Fruit fly (Drosophila melanogaster) whole organism, embryonic: ENCODE measurements around the gene GXIVsPLA2.

Experiments
- BEAF-32 ChIP-seq: fragments of 200-800 bp; sonication (Bioruptor generic); optimal IDR thresholded peaks from 3 replicates; lab custom pipeline; 2017; ENCODE audit warnings: missing biosample characterization, missing genetic modification characterization, mild to moderate bottlenecking, moderate library complexity, missing genetic modification reagents
- Bgb ChIP-seq: fragments of 200-800 bp; sonication (Bioruptor generic); IDR thresholded peaks from 2 replicates; pipeline ENCODE4 v1.3.6; 2022; ENCODE audit warnings: missing biosample characterization, missing genetic modification characterization; ENCODE audit not compliant: partially characterized antibody
- Bteb2 ChIP-seq: fragments of 200-800 bp; sonication (Bioruptor generic); optimal IDR thresholded peaks from 2 replicates; lab custom pipeline; 2016; ENCODE audit warnings: missing biosample characterization, missing genetic modification characterization
- CG10431 ChIP-seq: fragments of 200-800 bp; sonication (Bioruptor generic); optimal IDR thresholded peaks from 3 replicates; lab custom pipeline; 2018; ENCODE audit warnings: missing biosample characterization, mild to moderate bottlenecking, missing genetic modification characterization
- CG12391 ChIP-seq: fragments of 200-800 bp; sonication (Bioruptor generic); optimal IDR thresholded peaks from 3 replicates; lab custom pipeline; 2018; ENCODE audit warnings: missing biosample characterization, mild to moderate bottlenecking, missing genetic modification characterization, moderate library complexity
- CG12659 ChIP-seq: fragments of 200-800 bp; sonication (Bioruptor generic); optimal IDR thresholded peaks from 3 replicates; lab custom pipeline; 2017; ENCODE audit warnings: mild to moderate bottlenecking, missing biosample characterization, missing genetic modification reagents, missing genetic modification characterization
- CG14710 ChIP-seq: fragments of 200-800 bp; sonication (Bioruptor generic); optimal IDR thresholded peaks from 3 replicates; lab custom pipeline; 2019; ENCODE audit warnings: missing biosample characterization, mild to moderate bottlenecking, missing genetic modification characterization, moderate library complexity
- CG15514 ChIP-seq: fragments of 200-800 bp; sonication (Bioruptor generic); optimal IDR thresholded peaks from 3 replicates; lab custom pipeline; 2017; ENCODE audit warnings: missing biosample characterization, missing genetic modification characterization, mild to moderate bottlenecking, moderate library complexity, missing genetic modification reagents
- CG17361 ChIP-seq: fragments of 200-800 bp; sonication (Bioruptor generic); IDR thresholded peaks from 3 replicates; pipeline ENCODE4 v1.3.6; 2022; ENCODE audit warnings: missing biosample characterization, missing genetic modification characterization
- CG17802 ChIP-seq: fragments of 200-800 bp; sonication (Bioruptor generic); optimal IDR thresholded peaks from 2 replicates; lab custom pipeline; 2018; ENCODE audit warnings: missing biosample characterization, mild to moderate bottlenecking, missing genetic modification characterization, moderate library complexity
- CG2120 ChIP-seq: fragments of 200-800 bp; sonication (Bioruptor generic); optimal IDR thresholded peaks from 3 replicates; lab custom pipeline; 2016; ENCODE audit warnings: missing biosample characterization, missing genetic modification characterization
- CG33213 ChIP-seq: fragments of 200-800 bp; sonication (Bioruptor generic); optimal IDR thresholded peaks from 3 replicates; lab custom pipeline; 2016; ENCODE audit warnings: missing biosample characterization, missing genetic modification characterization
- CG6689 ChIP-seq: fragments of 200-800 bp; sonication (Bioruptor generic); IDR thresholded peaks from 2 replicates; pipeline ENCODE4 v1.3.6; 2022; ENCODE audit warnings: missing biosample characterization, missing genetic modification characterization
- CG6791 ChIP-seq: fragments of 200-800 bp; sonication (Bioruptor generic); IDR thresholded peaks from 3 replicates; pipeline ENCODE4 v1.3.6; 2022; ENCODE audit warnings: missing biosample characterization, missing genetic modification characterization; ENCODE audit not compliant: partially characterized antibody
- CG6813 ChIP-seq: fragments of 200-800 bp; sonication (Bioruptor generic); optimal IDR thresholded peaks from 2 replicates; lab custom pipeline; 2017; ENCODE audit warnings: missing biosample characterization, missing genetic modification characterization, mild to moderate bottlenecking, moderate library complexity, missing genetic modification reagents
- CG7963 ChIP-seq: fragments of 200-800 bp; sonication (Bioruptor generic); IDR thresholded peaks from 3 replicates; pipeline ENCODE4 v1.3.6; 2022; ENCODE audit warnings: missing biosample characterization, missing genetic modification characterization; ENCODE audit not compliant: partially characterized antibody
- CG8388 ChIP-seq: fragments of 200-800 bp; sonication (Bioruptor generic); optimal IDR thresholded peaks from 2 replicates; lab custom pipeline; 2019; ENCODE audit warnings: missing biosample characterization, mild to moderate bottlenecking, missing genetic modification characterization, moderate library complexity
- CG9797 ChIP-seq: fragments of 200-800 bp; sonication (Bioruptor generic); optimal IDR thresholded peaks from 3 replicates; lab custom pipeline; 2018; ENCODE audit warnings: missing biosample characterization, mild to moderate bottlenecking, missing genetic modification characterization
- CG9817 ChIP-seq: fragments of 200-800 bp; sonication (Bioruptor generic); optimal IDR thresholded peaks from 2 replicates; lab custom pipeline; 2018; ENCODE audit warnings: missing biosample characterization, mild to moderate bottlenecking, missing genetic modification characterization, moderate library complexity
- CoRest ChIP-seq: fragments of 200-800 bp; sonication (Bioruptor generic); optimal IDR thresholded peaks from 3 replicates; lab custom pipeline; 2018; ENCODE audit warnings: missing biosample characterization, mild to moderate bottlenecking, missing genetic modification characterization, moderate library complexity
- Dad ChIP-seq: fragments of 200-800 bp; sonication (Bioruptor generic); optimal IDR thresholded peaks from 3 replicates; lab custom pipeline; 2016; ENCODE audit warnings: missing biosample characterization, missing genetic modification characterization
- ERR ChIP-seq: fragments of 200-800 bp; sonication (Bioruptor generic); optimal IDR thresholded peaks from 2 replicates; lab custom pipeline; 2016; ENCODE audit warnings: missing biosample characterization, missing genetic modification characterization
- HHEX ChIP-seq: fragments of 200-800 bp; sonication (Bioruptor generic); optimal IDR thresholded peaks from 3 replicates; lab custom pipeline; 2017; ENCODE audit warnings: missing biosample characterization, mild to moderate bottlenecking, missing genetic modification characterization, missing genetic modification reagents
- Lhr ChIP-seq: fragments of 200-800 bp; sonication (Bioruptor generic); optimal IDR thresholded peaks from 3 replicates; lab custom pipeline; 2017; ENCODE audit warnings: mild to moderate bottlenecking, missing biosample characterization, missing genetic modification reagents, missing genetic modification characterization
- MBD-R2 ChIP-seq: fragments of 200-800 bp; sonication (Bioruptor generic); IDR thresholded peaks from 2 replicates; pipeline ENCODE4 v1.3.6; 2022; ENCODE audit warnings: missing biosample characterization, missing genetic modification characterization
- MESR4 ChIP-seq: fragments of 200-800 bp; sonication (Bioruptor generic); optimal IDR thresholded peaks from 2 replicates; lab custom pipeline; 2018; ENCODE audit warnings: missing biosample characterization, mild to moderate bottlenecking, missing genetic modification characterization, moderate library complexity
- Myb ChIP-seq: fragments of 200-800 bp; sonication (Bioruptor generic); optimal IDR thresholded peaks from 2 replicates; lab custom pipeline; 2016; ENCODE audit warnings: missing biosample characterization, missing genetic modification characterization
- Sin3A ChIP-seq: fragments of >200 bp; optimal IDR thresholded peaks from 2 replicates; lab custom pipeline; 2018
- Six4 ChIP-seq: fragments of 200-800 bp; sonication (Bioruptor generic); optimal IDR thresholded peaks from 2 replicates; lab custom pipeline; 2016; ENCODE audit warnings: missing biosample characterization, missing genetic modification characterization
- Stat92E ChIP-seq, 3 experiments: fragments of >200 bp in 2 of 3; fragments of 200-800 bp in 1 of 3; sonication (Bioruptor generic) in 1 of 3; optimal IDR thresholded peaks; 2 replicates each; lab custom pipeline; 2017 to 2019; ENCODE audit warnings: missing biosample characterization in 3 of 3, missing genetic modification characterization in 3 of 3, mild to moderate bottlenecking in 1 of 3, moderate library complexity in 1 of 3
- Usf ChIP-seq: fragments of 200-800 bp; sonication (Bioruptor generic); optimal IDR thresholded peaks from 2 replicates; lab custom pipeline; 2017; ENCODE audit warnings: missing genotype, missing biosample characterization, missing genetic modification characterization
- ap ChIP-seq: fragments of 200-800 bp; sonication (Bioruptor generic); IDR thresholded peaks from 2 replicates; pipeline ENCODE4 v1.3.6; 2022; ENCODE audit warnings: missing biosample characterization, missing genetic modification characterization
- cas ChIP-seq: fragments of 200-800 bp; sonication (Bioruptor generic); IDR thresholded peaks from 2 replicates; pipeline ENCODE4 v1.3.6; 2022; ENCODE audit warnings: missing biosample characterization, missing genetic modification characterization
- gce ChIP-seq: fragments of 200-800 bp; sonication (Bioruptor generic); IDR thresholded peaks from 3 replicates; pipeline ENCODE4 v1.3.6; 2022; ENCODE audit warnings: missing biosample characterization, missing genetic modification characterization
- gfzf ChIP-seq: fragments of 200-800 bp; sonication (Bioruptor generic); optimal IDR thresholded peaks from 2 replicates; lab custom pipeline; 2016; ENCODE audit warnings: missing biosample characterization, mild to moderate bottlenecking, missing genetic modification characterization, moderate library complexity
- her ChIP-seq: fragments of 200-800 bp; sonication (Bioruptor generic); optimal IDR thresholded peaks from 2 replicates; lab custom pipeline; 2016; ENCODE audit warnings: missing biosample characterization, missing genetic modification characterization
- kni ChIP-seq: fragments of 200-800 bp; sonication (Bioruptor generic); optimal IDR thresholded peaks from 3 replicates; lab custom pipeline; 2017; ENCODE audit warnings: mild to moderate bottlenecking, missing biosample characterization, missing genetic modification reagents, missing genetic modification characterization
- lilli ChIP-seq: fragments of 200-800 bp; sonication (Bioruptor generic); optimal IDR thresholded peaks from 3 replicates; lab custom pipeline; 2016; ENCODE audit warnings: missing biosample characterization, missing genetic modification characterization
- p53 ChIP-seq: fragments of 200-800 bp; sonication (Bioruptor generic); optimal IDR thresholded peaks from 2 replicates; lab custom pipeline; 2016; ENCODE audit warnings: missing biosample characterization, missing genetic modification characterization
- peb ChIP-seq: fragments of 200-800 bp; sonication (Bioruptor generic); IDR thresholded peaks from 2 replicates; pipeline ENCODE4 v1.3.6; 2022; ENCODE audit warnings: missing biosample characterization, missing genetic modification characterization
- pfk ChIP-seq: fragments of 200-800 bp; sonication (Bioruptor generic); optimal IDR thresholded peaks from 2 replicates; lab custom pipeline; 2018; ENCODE audit warnings: missing biosample characterization, mild to moderate bottlenecking, missing genetic modification characterization, moderate library complexity
- phol ChIP-seq: fragments of 200-800 bp; sonication (Bioruptor generic); optimal IDR thresholded peaks from 3 replicates; lab custom pipeline; 2018; ENCODE audit warnings: missing biosample characterization, mild to moderate bottlenecking, missing genetic modification characterization, moderate library complexity
- pzg ChIP-seq: fragments of 200-800 bp; sonication (Bioruptor generic); optimal IDR thresholded peaks from 3 replicates; lab custom pipeline; 2018; ENCODE audit warnings: missing biosample characterization, mild to moderate bottlenecking, missing genetic modification characterization, moderate library complexity
- row ChIP-seq: fragments of 200-800 bp; sonication (Bioruptor generic); IDR thresholded peaks from 3 replicates; pipeline ENCODE4 v1.3.6; 2022; ENCODE audit warnings: missing biosample characterization, missing genetic modification characterization
- sug ChIP-seq: fragments of 200-800 bp; optimal IDR thresholded peaks from 2 replicates; lab custom pipeline; 2019; ENCODE audit warnings: missing biosample characterization, mild to moderate bottlenecking, missing genetic modification characterization, moderate library complexity
- tap ChIP-seq: fragments of 200-800 bp; optimal IDR thresholded peaks from 3 replicates; lab custom pipeline; 2019; ENCODE audit warnings: missing biosample characterization, mild to moderate bottlenecking, missing genetic modification characterization, moderate library complexity
- tll ChIP-seq, 2 experiments: fragments of 200-800 bp in 1 of 2; fragments of >200 bp in 1 of 2; sonication (Bioruptor generic) in 1 of 2; optimal IDR thresholded peaks; 2 replicates each; lab custom pipeline; 2017 to 2019; ENCODE audit warnings: missing biosample characterization in 2 of 2, missing genetic modification characterization in 2 of 2, mild to moderate bottlenecking in 1 of 2, moderate library complexity in 1 of 2

GXIVsPLA2 gene

DNA sequence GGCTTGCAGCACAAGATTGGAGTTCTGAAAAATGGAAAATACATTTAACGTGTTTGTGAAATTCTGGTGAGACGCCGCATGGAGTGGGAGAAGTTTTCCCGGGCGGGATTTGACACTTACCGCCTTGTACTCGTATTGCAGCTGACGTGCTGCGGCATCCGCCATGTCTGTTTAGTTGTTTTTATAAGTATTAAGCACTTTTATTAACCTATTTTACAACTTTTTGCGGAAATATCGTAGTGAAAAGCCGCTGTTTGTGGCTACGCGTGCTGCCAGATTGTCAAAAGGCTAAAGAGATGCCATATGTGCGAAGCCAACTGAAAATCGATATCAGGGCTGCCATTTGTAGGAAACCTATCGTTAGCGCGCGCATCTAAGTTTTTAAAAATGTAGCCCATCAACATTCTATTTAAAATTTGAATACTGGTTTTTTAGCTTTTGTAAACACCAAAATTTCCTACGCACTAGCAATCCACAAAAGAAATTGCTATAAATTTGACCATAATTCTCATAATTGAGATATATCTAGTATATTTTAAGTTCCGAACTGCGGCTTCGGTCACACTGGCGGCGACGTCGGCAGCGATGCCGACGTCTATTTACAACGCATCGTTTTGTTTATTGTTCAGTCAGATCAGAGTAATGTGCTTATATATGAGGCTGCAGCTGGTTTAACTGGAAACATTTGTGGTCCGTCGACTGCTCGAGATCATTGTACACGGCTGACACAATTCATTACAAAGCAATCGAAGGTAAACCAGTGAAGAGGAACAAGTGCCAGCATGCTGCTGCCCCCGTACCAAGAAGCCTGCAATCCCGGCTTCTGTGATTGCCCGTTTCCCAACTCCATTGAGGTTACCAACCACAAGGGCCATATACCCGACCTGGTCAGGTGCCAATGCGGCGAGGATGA is 12.9 kb downstream of the GXIVsPLA2 start, which contains the start of the genes Brr2 and CG10516 (continued):
- TF ChIP-seq BEAF-32 (GFP tag; lab: Kevin White, UChicago) (peak; percentile 68), CG15514 (GFP tag; lab: Kevin White, UChicago) (peak; percentile 70), CG12391 (tag; lab: Kevin White, UChicago) (peak; percentile 58), HHEX (GFP tag; lab: Kevin White, UChicago) (peak; percentile 11), CG12659 (GFP tag; lab: Kevin White, UChicago) (peak; percentile 67), phol (peak; percentile 78), pzg (peak; percentile 80), tap (no peak), ap (peak; percentile 5; the same call in 1 of the 2 replicates), CG8388 (GFP tag; lab: Kevin White, UChicago) (no peak), peb (GFP tag; lab: Robert Waterston, UW) (no peak), sug (tag; lab: Kevin White, UChicago) (peak; percentile 43), p53 (GFP tag; lab: Kevin White, UChicago) (peak; percentile 23), CG6791 (peak; percentile 12; the same call in 1 of the 3 replicates), CG6689 (GFP tag; lab: Robert Waterston, UW) (no peak), MBD-R2 (peak; percentile 66), ERR (GFP tag; lab: Kevin White, UChicago) (no peak), gce (no peak), Lhr (GFP tag; lab: Kevin White, UChicago) (peak; percentile 79), Bteb2 (GFP tag; lab: Kevin White, UChicago) (peak; percentile 50), CG7963 (GFP tag; lab: Robert Waterston, UW) (0 out of 3 replicates have a peak, but pooled peaks have one; percentile 45), her (peak; percentile 27), Dad (no peak), Six4 (GFP tag; lab: Kevin White, UChicago) (peak; percentile 13), tll (GFP tag; optimal IDR thresholded peaks at IDR 0.05; lab: Kevin White, UChicago) (peak in 1 of 2 experiments; percentile 10), CG10431 (GFP tag; lab: Kevin White, UChicago) (peak; percentile 30), Bgb (GFP tag; lab: Robert Waterston, UW) (0 out of 2 replicates have a peak, but pooled peaks have one; percentile 5), Usf (GFP tag; lab: Kevin White, UChicago) (no peak), kni (GFP tag; lab: Kevin White, UChicago) (peak; percentile 75), CG9797 (GFP tag; lab: Kevin White, UChicago) (peak; percentile 94), pfk (GFP tag; lab: Kevin White, UChicago) (no peak), lilli (GFP tag; lab: Kevin White, UChicago) (peak; percentile 60), CoRest (tag; lab: Kevin White, UChicago) (no peak), CG17361 (GFP tag; lab: Robert Waterston, UW) (no peak), gfzf (GFP tag; lab: Kevin White, UChicago) (peak; percentile 73), CG2120 (GFP tag; lab: Kevin White, UChicago) (peak; percentile 48), CG33213 (GFP tag; lab: Kevin White, UChicago) (peak; percentile 43), cas (GFP tag; lab: Robert Waterston, UW) (no peak), CG17802 (no peak), CG6813 (GFP tag; lab: Kevin White, UChicago) (no peak), CG14710 (tag; lab: Kevin White, UChicago) (peak; percentile 78), Sin3A (peak; percentile 99), Myb (GFP tag; lab: Kevin White, UChicago) (peak; percentile 41), CG9817 (peak; percentile 31), Stat92E (GFP tag; optimal IDR thresholded peaks at IDR 0.05; lab: Kevin White, UChicago) (peak in 1 of 3 experiments; percentile 63), MESR4 (peak; percentile 38), row (GFP tag; lab: Robert Waterston, UW) (peak; percentile 46; the same call in 2 of the 3 replicates)
